Fruit fly (Drosophila melanogaster): ENCODE results near the gene Trs20.

Gene Trs20

DNA sequence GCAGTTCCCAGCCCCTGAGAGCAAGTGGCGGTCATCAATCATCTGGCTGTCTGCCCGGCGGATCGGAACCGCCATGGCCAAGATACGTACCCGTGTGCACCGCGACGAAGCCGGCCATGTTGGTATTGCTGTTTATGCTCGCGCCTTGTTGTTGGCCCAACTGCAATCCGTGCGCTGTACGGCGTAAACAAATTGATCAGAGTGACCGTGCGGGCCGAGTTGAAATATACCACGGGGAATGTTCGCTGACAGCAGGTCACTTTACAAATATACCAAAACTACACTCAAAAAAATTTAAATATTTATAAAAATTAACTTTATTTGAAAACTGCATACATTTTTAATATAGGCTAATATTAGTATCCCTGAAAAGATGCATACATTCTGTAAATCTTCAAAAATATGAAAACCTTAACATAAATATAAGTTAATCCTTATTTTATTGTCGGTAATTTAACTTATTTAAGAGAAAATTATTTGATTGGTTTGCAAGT, 44.1 kb downstream of the Trs20 start, which contains the start of gene Tasp1:
Gene Tasp1, minus strand, starts transcription at position 203 of the 494 bp plus-strand sequence.
- TF ChIP-seq CTCF (optimal IDR thresholded peaks at IDR 0.05) (no peak), CG8478 (optimal IDR thresholded peaks at IDR 0.05) (no peak)

DNA sequence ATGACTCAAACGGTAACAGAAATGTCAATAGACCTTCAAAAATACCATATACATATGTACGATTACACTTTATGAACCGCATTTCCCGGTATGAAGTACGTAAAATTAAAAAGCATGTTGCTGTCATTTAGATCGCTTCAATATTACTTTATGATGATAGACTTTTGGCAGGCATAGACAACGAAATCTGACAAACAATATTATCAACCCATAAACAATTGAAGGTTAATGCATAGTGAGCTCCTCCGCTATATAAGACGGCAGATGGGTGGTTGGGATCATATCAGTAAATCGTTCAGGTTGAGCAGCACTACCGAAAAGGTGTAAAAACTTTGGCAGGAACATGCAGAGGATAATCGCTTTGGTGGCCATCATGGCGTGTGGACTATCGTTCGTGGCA, 47.7 kb downstream of the Trs20 start, which contains the start of gene CG13075:
Gene CG13075, plus strand, starts transcription at position 301 of the 400 bp plus-strand sequence.
- TF ChIP-seq CG8478 (optimal IDR thresholded peaks at IDR 0.05) (no peak), CTCF (optimal IDR thresholded peaks at IDR 0.05) (no peak)

DNA sequence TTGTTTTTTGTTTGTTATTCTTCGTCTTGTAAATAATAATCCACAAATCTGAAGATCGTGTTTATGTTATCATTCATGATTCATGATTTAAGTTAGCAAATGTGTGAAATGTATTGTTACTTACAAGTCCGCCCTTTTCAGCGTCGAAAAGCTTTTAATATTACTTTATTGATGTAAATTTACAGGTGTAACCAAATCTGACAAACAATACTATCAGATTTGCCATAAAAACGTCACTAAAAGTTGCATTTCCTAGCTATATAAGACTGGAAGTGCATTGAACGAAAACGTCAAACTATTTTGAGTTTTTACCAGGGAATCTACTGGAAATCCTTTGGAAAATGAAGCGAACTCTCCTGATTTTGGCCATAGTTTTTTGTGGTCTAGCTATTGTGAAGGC, 49.2 kb downstream of the Trs20 start, which contains the start of gene CG33258:
Gene CG33258, plus strand, starts transcription at position 301 of the 400 bp plus-strand sequence.
- TF ChIP-seq CG8478 (optimal IDR thresholded peaks at IDR 0.05), result no peak
- no peak for TF ChIP-seq CTCF (optimal IDR thresholded peaks at IDR 0.05)

Data from S2 (cell line).